Fruit fly (Drosophila melanogaster) whole organism, larva: ENCODE measurements around the gene CG5938.

Experiments
- noc ChIP-seq: fragments of 200-800 bp; sonication (Bioruptor generic); optimal IDR thresholded peaks from 3 replicates; lab custom pipeline; 2019; ENCODE audit warnings: missing biosample characterization, mild to moderate bottlenecking, missing genetic modification characterization, moderate library complexity

The CG5938 gene

dm6 chr3R:27288202-27289135 is 13.9 kb downstream of the CG5938 start, which contains the start of the genes bigmax and Hmu:
Gene bigmax (minus strand): TSS chr3R:27288526.
Gene Hmu (plus strand): TSS chr3R:27288769.
- TF ChIP-seq noc (tag; lab: Kevin White, UChicago), result peak; percentile 73

- TF ChIP-seq noc (tag; lab: Kevin White, UChicago), result peak; percentile 88
Observed at dm6 chr3R:27289638-27290037, 15.0 kb downstream of the CG5938 start.

dm6 chr3R:27292159-27292880 is 17.7 kb downstream of the CG5938 start, which contains the start of gene CG3348:
Gene CG3348 (minus strand): TSS chr3R:27292209.
- peak; percentile 99 for TF ChIP-seq noc (tag; lab: Kevin White, UChicago)

- no peak for TF ChIP-seq noc (tag; lab: Kevin White, UChicago)
Observed at dm6 chr3R:27293065-27293464, 18.5 kb downstream of the CG5938 start.

- no peak for TF ChIP-seq noc (tag; lab: Kevin White, UChicago)
Observed at dm6 chr3R:27294113-27294512, 19.5 kb downstream of the CG5938 start.

- TF ChIP-seq noc (tag; lab: Kevin White, UChicago), result no peak
Observed at dm6 chr3R:27322225-27322624, 47.6 kb downstream of the CG5938 start, which contains the start of gene CG3339. Gene CG3339 (minus strand): TSS chr3R:27322325.
